Fruit fly (Drosophila melanogaster): Measurements from ENCODE around the gene zormin.

Gene zormin

DNA sequence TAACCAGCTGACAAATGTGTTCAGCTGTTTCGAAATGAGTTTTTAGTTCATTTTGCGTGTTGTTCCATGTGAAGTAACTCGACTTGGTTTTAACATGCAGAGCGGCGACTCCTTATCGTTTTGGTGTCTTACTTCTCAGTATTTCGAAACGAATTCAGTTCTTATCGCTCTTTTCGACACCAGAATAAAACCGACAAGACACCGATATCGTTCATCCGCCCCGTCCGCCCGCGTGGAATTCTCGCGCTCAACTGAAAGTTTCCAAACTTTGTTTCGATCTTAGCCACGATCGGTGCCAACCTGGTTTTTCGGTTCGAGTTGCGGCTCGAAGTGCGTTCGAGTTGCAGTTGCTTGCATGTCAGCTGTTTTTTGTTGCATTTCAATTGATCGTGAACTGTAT is 12.1 kb upstream of the zormin start, which contains the start of gene CG15822 (continued):
- TF ChIP-seq CG12769 (tag; optimal IDR thresholded peaks at IDR 0.05): peak; percentile 11
- TF ChIP-seq H2.0 (GFP tag; IDR thresholded peaks at IDR 0.05): no peak
- no peak for TF ChIP-seq nmo (GFP tag; optimal IDR thresholded peaks at IDR 0.05)
- no peak for TF ChIP-seq pb (GFP tag; optimal IDR thresholded peaks at IDR 0.05)
- TF ChIP-seq schlank (tag; optimal IDR thresholded peaks at IDR 0.05): no peak
- TF ChIP-seq br (optimal IDR thresholded peaks at IDR 0.05): no peak
- TF ChIP-seq Ets97D (GFP tag; optimal IDR thresholded peaks at IDR 0.05): no peak
- peak; percentile 8; the same call in 1 of the 2 replicates for TF ChIP-seq Ptx1 (GFP tag; IDR thresholded peaks at IDR 0.05)
- no peak for TF ChIP-seq MTF-1 (GFP tag; optimal IDR thresholded peaks at IDR 0.05; ENCODE audit: borderline replicate concordance)
- TF ChIP-seq gfzf (GFP tag; optimal IDR thresholded peaks at IDR 0.05): no peak
- TF ChIP-seq CG32772 (GFP tag; IDR thresholded peaks at IDR 0.05): no peak
- peak; percentile 63 for TF ChIP-seq Med (GFP tag)
- no peak for TF ChIP-seq CG8290 (GFP tag; optimal IDR thresholded peaks at IDR 0.05)
- peak in 1 of 2 experiments; percentile 19 for TF ChIP-seq CG8290 (tag; optimal IDR thresholded peaks at IDR 0.05)
- TF ChIP-seq CG2120 (GFP tag; optimal IDR thresholded peaks at IDR 0.05): no peak
- TF ChIP-seq grn (GFP tag; optimal IDR thresholded peaks at IDR 0.05): peak; percentile 96
- TF ChIP-seq CG7928 (GFP tag; optimal IDR thresholded peaks at IDR 0.05): no peak
- no peak for TF ChIP-seq oc (tag; optimal IDR thresholded peaks at IDR 0.05)
- TF ChIP-seq CG5180 (GFP tag; optimal IDR thresholded peaks at IDR 0.05): peak; percentile 99
- peak; percentile 33; the same call in 1 of the 2 replicates for TF ChIP-seq CG13287 (GFP tag; IDR thresholded peaks at IDR 0.05; ENCODE audit: partially characterized antibody)
- no peak for TF ChIP-seq vfl (GFP tag; optimal IDR thresholded peaks at IDR 0.05)
- no peak for TF ChIP-seq nom (GFP tag; optimal IDR thresholded peaks at IDR 0.05)
- TF ChIP-seq odd (GFP tag; optimal IDR thresholded peaks at IDR 0.05): no peak
- TF ChIP-seq Dek (tag; optimal IDR thresholded peaks at IDR 0.05): no peak
- no peak for TF ChIP-seq prd (optimal IDR thresholded peaks at IDR 0.05)
- no peak for TF ChIP-seq prd (GFP tag; IDR thresholded peaks at IDR 0.05)
- TF ChIP-seq Opbp (GFP tag; IDR thresholded peaks at IDR 0.05; ENCODE audit: partially characterized antibody): peak; percentile 32; the same call in 1 of the 3 replicates
- no peak for TF ChIP-seq Trl (optimal IDR thresholded peaks at IDR 0.05)
- TF ChIP-seq Trl (GFP tag; optimal IDR thresholded peaks at IDR 0.05): no peak
- TF ChIP-seq CG34422 (GFP tag; IDR thresholded peaks at IDR 0.05): no peak
- peak; percentile 5 for TF ChIP-seq ftz-f1 (GFP tag; optimal IDR thresholded peaks at IDR 0.05)
- TF ChIP-seq CG33557 (GFP tag; optimal IDR thresholded peaks at IDR 0.05): no peak
- TF ChIP-seq GATAe (GFP tag; conservative IDR thresholded peaks at IDR 0.05): no peak
- TF ChIP-seq Meics (GFP tag; optimal IDR thresholded peaks at IDR 0.05): no peak
- TF ChIP-seq Sox102F (GFP tag; optimal IDR thresholded peaks at IDR 0.05): no peak
- 0 out of 2 replicates have a peak, but pooled peaks have one; percentile 34 for TF ChIP-seq bbx (GFP tag; IDR thresholded peaks at IDR 0.05; ENCODE audit: partially characterized antibody)
- no peak for TF ChIP-seq CG12236 (GFP tag; optimal IDR thresholded peaks at IDR 0.05)
- TF ChIP-seq her (GFP tag; optimal IDR thresholded peaks at IDR 0.05): no peak
- no peak for TF ChIP-seq Elba2 (GFP tag; optimal IDR thresholded peaks at IDR 0.05)
- TF ChIP-seq CG9215 (GFP tag; IDR thresholded peaks at IDR 0.05): no peak
- no peak for TF ChIP-seq esg (GFP tag; conservative IDR thresholded peaks at IDR 0.05)
- TF ChIP-seq crol (GFP tag; IDR thresholded peaks at IDR 0.05): 0 out of 2 replicates have a peak, but pooled peaks have one; percentile 9
- TF ChIP-seq ATbp (GFP tag; optimal IDR thresholded peaks at IDR 0.05): no peak
- TF ChIP-seq usp (GFP tag; optimal IDR thresholded peaks at IDR 0.05): no peak
- TF ChIP-seq CG10209 (GFP tag; optimal IDR thresholded peaks at IDR 0.05): no peak
- TF ChIP-seq hth (optimal IDR thresholded peaks at IDR 0.05): no peak
- no peak for TF ChIP-seq bowl (GFP tag; IDR thresholded peaks at IDR 0.05)
- no peak for TF ChIP-seq CG30020 (tag; optimal IDR thresholded peaks at IDR 0.05)
- no peak for TF ChIP-seq kni (GFP tag; optimal IDR thresholded peaks at IDR 0.05)
- TF ChIP-seq HLH4C (GFP tag; IDR thresholded peaks at IDR 0.05; ENCODE audit: partially characterized antibody): no peak
- peak; percentile 51; the same call in 1 of the 2 replicates for TF ChIP-seq rib (GFP tag; IDR thresholded peaks at IDR 0.05)
- peak; percentile 71; the same call in 1 of the 4 replicates for TF ChIP-seq chinmo (GFP tag; IDR thresholded peaks at IDR 0.05; ENCODE audit: partially characterized antibody)

Measured in whole organism, embryonic.